Worm (Caenorhabditis elegans): ENCODE data around the gene Y41E3.7.

Gene Y41E3.7

DNA sequence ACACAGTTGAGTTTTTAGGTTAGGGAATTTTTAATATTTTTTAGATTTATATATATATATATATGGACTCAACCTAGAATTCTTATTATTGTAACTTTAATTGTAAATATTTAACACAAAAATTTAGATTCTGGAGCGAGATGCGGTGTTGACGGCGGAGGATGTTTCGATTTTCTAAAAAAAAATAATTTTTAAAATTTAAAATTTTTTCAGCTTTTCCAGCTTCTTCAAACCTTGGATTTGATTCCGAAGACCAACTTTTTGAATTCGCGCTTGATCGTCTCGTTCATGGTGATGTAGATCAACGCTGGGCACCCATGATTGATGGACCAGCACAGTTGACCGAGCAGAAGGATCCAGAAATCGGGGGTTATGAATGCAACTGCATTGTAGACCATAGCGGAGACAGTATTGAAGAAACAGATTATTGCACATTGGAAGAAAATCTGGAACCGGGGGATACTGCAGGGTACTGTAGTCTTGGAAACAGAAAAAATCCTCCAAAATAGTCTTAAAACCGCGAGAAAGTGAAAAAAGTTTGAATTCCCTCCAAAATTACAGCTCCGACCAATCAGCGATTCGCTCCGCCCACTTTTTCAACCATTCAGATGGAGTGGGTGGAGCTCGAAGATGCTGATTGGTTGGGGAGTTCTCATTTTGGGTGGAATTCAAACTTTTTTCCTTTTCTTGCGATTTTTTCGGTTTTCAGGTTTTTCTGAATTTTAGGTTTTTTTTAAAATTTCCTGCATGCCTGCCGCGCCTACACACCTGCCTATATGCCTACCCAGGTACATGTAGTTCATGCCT, 35.7 kb downstream of the Y41E3.7 start (continued):
- TF ChIP-seq B0035.1 (tag; optimal IDR thresholded peaks at IDR 0.05) = peak; percentile 26
- no peak for TF ChIP-seq ceh-40 (GFP tag; IDR thresholded peaks at IDR 0.05)
- TF ChIP-seq Y95B8A.8 (GFP tag; IDR thresholded peaks at IDR 0.05) = no peak
- TF ChIP-seq Y79H2A.3 (GFP tag; conservative IDR thresholded peaks at IDR 0.05) = 0 out of 2 replicates have a peak, but pooled peaks have one; percentile 21
- TF ChIP-seq C17E4.6 (GFP tag; IDR thresholded peaks at IDR 0.05) = no peak
- TF ChIP-seq ztf-28 (GFP tag; IDR thresholded peaks at IDR 0.05) = no peak
- peak; percentile 49 for TF ChIP-seq madf-6 (GFP tag; IDR thresholded peaks at IDR 0.05)
- peak; percentile 66 for TF ChIP-seq repo-1 (tag; optimal IDR thresholded peaks at IDR 0.05)
- peak; percentile 60; the same call in 1 of the 2 replicates for TF ChIP-seq ztf-25 (GFP tag; IDR thresholded peaks at IDR 0.05)
- TF ChIP-seq hrde-1 (tag; optimal IDR thresholded peaks at IDR 0.05; ENCODE audit: borderline replicate concordance) = peak; percentile 45
- peak in 1 of 3 experiments; percentile 5 for TF ChIP-seq lin-35 (GFP tag; optimal IDR thresholded peaks at IDR 0.05)
- TF ChIP-seq nhr-120 (GFP tag; IDR thresholded peaks at IDR 0.05) = no peak
- TF ChIP-seq hlh-12 (tag; optimal IDR thresholded peaks at IDR 0.05) = no peak
- TF ChIP-seq snpc-1.3 (tag; optimal IDR thresholded peaks at IDR 0.05; ENCODE audit: insufficient read depth) = no peak

ce11 chrIV:15051045-15051444, 37.2 kb downstream of the Y41E3.7 start:
- 0 out of 2 replicates have a peak, but pooled peaks have one; percentile 61 for TF ChIP-seq cebp-2 (GFP tag; IDR thresholded peaks at IDR 0.05)
- no peak for TF ChIP-seq madf-8 (GFP tag; conservative IDR thresholded peaks at IDR 0.05)

- TF ChIP-seq dpff-1 (tag; optimal IDR thresholded peaks at IDR 0.05) = no peak
- no peak for TF ChIP-seq C17E4.6 (GFP tag; IDR thresholded peaks at IDR 0.05)
- TF ChIP-seq mcd-1 (GFP tag; IDR thresholded peaks at IDR 0.05) = no peak
- no peak for TF ChIP-seq ztf-26 (tag; optimal IDR thresholded peaks at IDR 0.05)
- no peak for TF ChIP-seq nfya-2 (GFP tag; IDR thresholded peaks at IDR 0.05)
- TF ChIP-seq rpc-1 (optimal IDR thresholded peaks at IDR 0.05) = no peak
- TF ChIP-seq rpc-1 (tag; optimal IDR thresholded peaks at IDR 0.05) = no peak
- TF ChIP-seq ceh-27 (GFP tag; optimal IDR thresholded peaks at IDR 0.05) = no peak
- no peak for TF ChIP-seq ekl-4 (GFP tag; IDR thresholded peaks at IDR 0.05)
- no peak for TF ChIP-seq snpc-4 (GFP tag; optimal IDR thresholded peaks at IDR 0.05)
- no peak for TF ChIP-seq snpc-4 (tag; optimal IDR thresholded peaks at IDR 0.05)
- TF ChIP-seq zim-3 (tag; optimal IDR thresholded peaks at IDR 0.05) = no peak
- TF ChIP-seq ets-4 (GFP tag; optimal IDR thresholded peaks at IDR 0.05) = no peak
- no peak for TF ChIP-seq hlh-12 (tag; optimal IDR thresholded peaks at IDR 0.05)
- no peak for TF ChIP-seq T26A5.8 (tag; optimal IDR thresholded peaks at IDR 0.05)
- TF ChIP-seq B0336.3 (GFP tag; IDR thresholded peaks at IDR 0.05) = no peak
- no peak for TF ChIP-seq madf-6 (GFP tag; IDR thresholded peaks at IDR 0.05)
- no peak for TF ChIP-seq tbp1 (GFP tag; optimal IDR thresholded peaks at IDR 0.05)
Observed at ce11 chrIV:15053271-15053670, 39.4 kb downstream of the Y41E3.7 start, which contains the start of gene srt-47. srt-47 (minus strand) TSS chrIV:15053371.

ce11 chrIV:15056081-15056586, 42.3 kb downstream of the Y41E3.7 start, which contains the start of gene Y41E3.19:
Y41E3.19 (plus strand) TSS chrIV:15056131.
- peak; percentile 36 for TF ChIP-seq snpc-4 (GFP tag; optimal IDR thresholded peaks at IDR 0.05)
- TF ChIP-seq snpc-4 (tag; optimal IDR thresholded peaks at IDR 0.05) = peak in 3 of 4 experiments; percentile 28 to 92 (median 30)
- TF ChIP-seq Y53F4B.3 (GFP tag; IDR thresholded peaks at IDR 0.05) = no peak
- TF ChIP-seq snpc-1.1 (tag; optimal IDR thresholded peaks at IDR 0.05; ENCODE audit: insufficient read depth) = peak; percentile 47
- TF ChIP-seq snpc-3.4 (tag; optimal IDR thresholded peaks at IDR 0.05) = peak; percentile 33
- no peak for TF ChIP-seq pha-4 (tag; optimal IDR thresholded peaks at IDR 0.05)
- TF ChIP-seq F49E8.2 (tag; optimal IDR thresholded peaks at IDR 0.05; ENCODE audit: insufficient read depth) = no peak
- TF ChIP-seq C06A6.2 (GFP tag; conservative IDR thresholded peaks at IDR 0.05) = no peak

Measured in whole organism, young adult.